Worm (Caenorhabditis elegans): ENCODE measurements around the gene nhr-248.

The nhr-248 gene

DNA sequence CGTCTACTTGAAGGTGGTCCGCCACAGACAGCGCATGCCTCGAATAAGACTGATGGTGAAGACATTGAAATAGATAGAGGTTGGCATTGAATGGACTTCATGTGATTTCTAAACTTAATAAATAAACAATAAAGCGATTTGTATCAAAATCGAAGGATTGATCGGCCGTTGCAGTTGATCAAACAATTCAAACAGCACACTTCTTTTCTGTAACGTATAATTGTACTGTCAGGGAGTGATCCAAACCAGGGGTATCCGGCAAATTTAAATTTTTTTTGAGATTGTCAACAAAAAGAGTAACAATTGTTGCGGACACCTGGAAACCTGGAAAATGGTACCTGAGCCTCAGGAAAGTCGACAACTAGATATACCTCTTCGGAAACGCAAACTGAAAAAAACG is at the start of gene nhr-248:
Gene nhr-248, minus strand, starts transcription at position 101 of the 400 bp plus-strand sequence.
- TF ChIP-seq nhr-71 (tag; optimal IDR thresholded peaks at IDR 0.05) (no peak), pax-3 (tag; optimal IDR thresholded peaks at IDR 0.05) (no peak), efl-1 (optimal IDR thresholded peaks at IDR 0.05) (no peak), efl-1 (GFP tag; optimal IDR thresholded peaks at IDR 0.05 in 1 of 2) (peak in 1 of 2 experiments; percentile 66), Y116A8C.19 (tag; optimal IDR thresholded peaks at IDR 0.05; ENCODE audit: borderline replicate concordance) (no peak)

DNA sequence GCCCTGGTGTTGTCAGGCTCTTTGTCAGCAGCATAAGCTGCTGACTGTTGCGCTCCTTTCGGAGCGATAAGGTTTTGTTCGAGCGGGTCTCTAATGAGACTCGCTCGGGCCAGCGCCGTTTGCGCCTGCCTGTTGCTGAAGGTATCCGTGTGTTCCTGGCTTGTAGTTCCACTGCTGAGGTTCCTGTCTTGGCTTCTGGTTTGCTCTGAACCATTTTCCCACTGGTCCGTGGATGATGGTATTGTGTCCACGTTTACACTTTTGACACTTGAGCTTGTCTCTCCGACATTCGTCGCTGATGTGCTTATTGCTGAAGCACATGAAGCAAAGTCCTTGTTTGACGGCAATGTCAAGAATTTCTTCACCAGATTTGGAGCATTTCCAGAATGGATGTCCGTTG is 46.9 kb upstream of the nhr-248 start:
- no peak for TF ChIP-seq unc-30 (tag; optimal IDR thresholded peaks at IDR 0.05)
- TF ChIP-seq lin-13 (GFP tag; optimal IDR thresholded peaks at IDR 0.05), result no peak
- TF ChIP-seq nhr-19 (GFP tag; conservative IDR thresholded peaks at IDR 0.05), result no peak
- no peak for TF ChIP-seq snpc-4 (tag; optimal IDR thresholded peaks at IDR 0.05)
- no peak for TF ChIP-seq skn-1 (tag; optimal IDR thresholded peaks at IDR 0.05)
- no peak for TF ChIP-seq hpl-2 (GFP tag; optimal IDR thresholded peaks at IDR 0.05)
- no peak for TF ChIP-seq mab-9 (GFP tag; IDR thresholded peaks at IDR 0.05)
- TF ChIP-seq ceh-8 (GFP tag; optimal IDR thresholded peaks at IDR 0.05), result no peak
- TF ChIP-seq snu-23 (GFP tag; optimal IDR thresholded peaks at IDR 0.05), result no peak
- TF ChIP-seq lin-15B (tag; optimal IDR thresholded peaks at IDR 0.05), result no peak
- no peak for TF ChIP-seq lin-39 (tag; optimal IDR thresholded peaks at IDR 0.05)
- TF ChIP-seq mef-2 (tag; optimal IDR thresholded peaks at IDR 0.05), result no peak
- no peak for TF ChIP-seq swsn-7 (tag; optimal IDR thresholded peaks at IDR 0.05)
- TF ChIP-seq ceh-82 (tag; optimal IDR thresholded peaks at IDR 0.05), result no peak
- TF ChIP-seq xbp-1 (tag; optimal IDR thresholded peaks at IDR 0.05), result no peak

DNA sequence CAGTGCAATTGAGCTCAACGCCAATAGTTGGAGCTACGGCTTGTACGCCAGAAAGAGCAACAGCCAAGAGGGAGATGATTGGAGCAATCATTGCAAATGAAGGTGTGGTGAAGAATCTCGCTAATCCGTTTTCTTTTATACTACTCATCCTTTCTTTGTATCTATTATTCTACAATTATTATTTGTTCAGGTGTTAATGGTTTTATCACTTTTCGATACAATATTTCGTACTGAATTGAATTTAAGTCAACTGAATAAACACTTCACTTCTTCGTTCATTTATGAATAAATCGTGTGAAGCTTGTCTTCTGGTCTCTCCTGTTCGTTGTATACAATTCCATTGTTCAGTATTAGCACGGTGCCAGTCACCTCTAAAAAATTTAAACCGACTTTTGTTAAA is 3.9 kb upstream of the nhr-248 start, which contains the start of gene ZK218.11:
Gene ZK218.11, minus strand, starts transcription at position 101 of the 400 bp plus-strand sequence.
- TF ChIP-seq unc-62 (GFP tag; optimal IDR thresholded peaks at IDR 0.05) (no peak), ces-1 (GFP tag; optimal IDR thresholded peaks at IDR 0.05) (no peak), hpl-2 (GFP tag; optimal IDR thresholded peaks at IDR 0.05) (no peak), ztf-4 (tag; optimal IDR thresholded peaks at IDR 0.05) (no peak), ceh-82 (tag; optimal IDR thresholded peaks at IDR 0.05) (no peak), ceh-88 (GFP tag; IDR thresholded peaks at IDR 0.05) (no peak), swsn-7 (tag; optimal IDR thresholded peaks at IDR 0.05) (no peak), tlp-1 (tag; optimal IDR thresholded peaks at IDR 0.05) (no peak), unc-98 (GFP tag; IDR thresholded peaks at IDR 0.05) (no peak), ets-5 (GFP tag; IDR thresholded peaks at IDR 0.05) (no peak), egl-27 (tag; optimal IDR thresholded peaks at IDR 0.05) (no peak)

DNA sequence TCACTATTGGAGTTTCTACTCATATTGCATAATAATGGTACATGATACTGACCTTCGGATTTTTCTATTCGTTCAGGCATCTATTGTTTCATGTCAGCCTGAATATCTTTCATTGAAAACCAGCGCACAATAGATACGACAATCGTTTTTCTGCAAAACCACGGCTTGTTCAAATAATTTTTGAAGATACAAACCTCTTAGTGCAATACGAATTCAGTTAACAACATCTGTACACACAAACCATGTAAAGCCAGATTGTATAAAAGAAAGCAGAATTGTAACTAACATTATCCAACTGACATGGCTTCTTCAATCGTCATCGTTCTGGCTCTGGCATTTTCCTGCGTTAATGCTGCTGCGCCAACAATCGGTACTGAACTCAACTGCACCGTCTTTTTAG is 1.1 kb upstream of the nhr-248 start, which contains the start of gene ZK218.7:
Gene ZK218.7, plus strand, starts transcription at position 301 of the 400 bp plus-strand sequence.
- TF ChIP-seq efl-1 (optimal IDR thresholded peaks at IDR 0.05) (no peak), efl-1 (GFP tag; optimal IDR thresholded peaks at IDR 0.05 in 1 of 2) (peak in 1 of 2 experiments; percentile 28), nhr-85 (tag) (no peak)

DNA sequence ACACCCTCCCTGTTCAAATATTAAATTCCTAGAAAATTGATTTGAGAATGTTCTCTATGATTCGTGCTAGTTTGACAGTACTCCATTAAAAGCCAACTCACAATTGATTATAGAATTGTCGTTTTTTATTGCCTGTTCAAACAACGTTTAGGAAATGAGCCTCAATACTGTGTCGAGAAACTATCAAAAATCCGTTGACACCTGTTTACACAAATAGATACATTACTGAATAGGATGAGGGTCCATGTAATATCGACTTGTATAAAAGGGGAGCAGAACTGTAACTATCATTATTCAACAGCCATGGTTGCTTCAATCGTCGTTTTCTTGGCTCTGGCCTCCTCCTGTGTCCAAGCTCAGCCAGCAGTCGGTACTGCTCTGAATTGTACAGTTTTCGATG is 3.6 kb downstream of the nhr-248 start, which contains the start of gene ZK218.5:
Gene ZK218.5, plus strand, starts transcription at position 301 of the 400 bp plus-strand sequence.
- no peak for TF ChIP-seq nhr-12 (tag; optimal IDR thresholded peaks at IDR 0.05)
- no peak for TF ChIP-seq ceh-88 (GFP tag; IDR thresholded peaks at IDR 0.05)
- TF ChIP-seq mef-2 (tag; optimal IDR thresholded peaks at IDR 0.05), result no peak
- no peak for TF ChIP-seq efl-1 (optimal IDR thresholded peaks at IDR 0.05)
- TF ChIP-seq efl-1 (GFP tag; optimal IDR thresholded peaks at IDR 0.05 in 1 of 2), result no peak
- no peak for TF ChIP-seq zag-1 (tag; optimal IDR thresholded peaks at IDR 0.05)
- TF ChIP-seq swsn-7 (tag; optimal IDR thresholded peaks at IDR 0.05), result no peak
- TF ChIP-seq unc-130 (tag; optimal IDR thresholded peaks at IDR 0.05), result no peak
- TF ChIP-seq elt-3 (tag; optimal IDR thresholded peaks at IDR 0.05), result no peak
- TF ChIP-seq pax-3 (tag; optimal IDR thresholded peaks at IDR 0.05), result no peak
- no peak for TF ChIP-seq nhr-77 (tag; optimal IDR thresholded peaks at IDR 0.05)
- no peak for TF ChIP-seq C04F5.9 (tag; optimal IDR thresholded peaks at IDR 0.05)
- no peak for TF ChIP-seq lin-15B (tag; optimal IDR thresholded peaks at IDR 0.05)
- no peak for TF ChIP-seq nhr-71 (tag; optimal IDR thresholded peaks at IDR 0.05)
- no peak for TF ChIP-seq lsy-2 (tag; optimal IDR thresholded peaks at IDR 0.05)
